Worm (Caenorhabditis elegans): ENCODE measurements around the gene nhr-235.

nhr-235 gene

ce11 chrII:12673311-12673710 lies 32.8 kb downstream of the nhr-235 start:
- TF ChIP-seq tbx-37 (GFP tag; conservative IDR thresholded peaks at IDR 0.05) (no peak), ceh-13 (GFP tag; optimal IDR thresholded peaks at IDR 0.05) (no peak)

ce11 chrII:12677710-12677974 lies 37.2 kb downstream of the nhr-235 start, which contains the start of gene Y38E10A.22:
Gene Y38E10A.22, minus strand, starts transcription at chrII:12677810.
- no peak for TF ChIP-seq ceh-36 (tag; optimal IDR thresholded peaks at IDR 0.05)
- TF ChIP-seq hmg-4 (GFP tag; optimal IDR thresholded peaks at IDR 0.05), result no peak
- no peak for TF ChIP-seq B0310.2 (tag; optimal IDR thresholded peaks at IDR 0.05)
- TF ChIP-seq ets-7 (tag; optimal IDR thresholded peaks at IDR 0.05), result no peak
- TF ChIP-seq ceh-13 (GFP tag; optimal IDR thresholded peaks at IDR 0.05), result no peak
- TF ChIP-seq F13C5.2 (tag; optimal IDR thresholded peaks at IDR 0.05), result no peak

ce11 chrII:12677975-12678866 lies 37.8 kb downstream of the nhr-235 start:
- TF ChIP-seq flt-1 (GFP tag; IDR thresholded peaks at IDR 0.05), result peak; percentile 66
- TF ChIP-seq tbx-11 (GFP tag; IDR thresholded peaks at IDR 0.05), result peak; percentile 72; the same call in 1 of the 2 replicates
- no peak for TF ChIP-seq hmbx-1 (tag; optimal IDR thresholded peaks at IDR 0.05)
- TF ChIP-seq ceh-36 (tag; optimal IDR thresholded peaks at IDR 0.05), result peak; percentile 75
- peak; percentile 17 for TF ChIP-seq ets-7 (tag; optimal IDR thresholded peaks at IDR 0.05)
- TF ChIP-seq pes-1 (GFP tag; IDR thresholded peaks at IDR 0.05), result peak; percentile 83
- TF ChIP-seq aly-1 (tag; optimal IDR thresholded peaks at IDR 0.05), result peak; percentile 63
- peak; percentile 71 for TF ChIP-seq scrt-1 (GFP tag; IDR thresholded peaks at IDR 0.05)
- TF ChIP-seq sea-1 (GFP tag; conservative IDR thresholded peaks at IDR 0.05), result 0 out of 2 replicates have a peak, but pooled peaks have one; percentile 22
- TF ChIP-seq ama-1 (optimal IDR thresholded peaks at IDR 0.05), result no peak
- peak; percentile 3; the same call in 1 of the 2 replicates for TF ChIP-seq tbx-37 (GFP tag; conservative IDR thresholded peaks at IDR 0.05)
- TF ChIP-seq hnd-1 (tag; optimal IDR thresholded peaks at IDR 0.05), result no peak
- peak; percentile 49 for TF ChIP-seq B0310.2 (tag; optimal IDR thresholded peaks at IDR 0.05)
- peak; percentile 66 for TF ChIP-seq ceh-13 (GFP tag; optimal IDR thresholded peaks at IDR 0.05)
- no peak for TF ChIP-seq tra-4 (tag; optimal IDR thresholded peaks at IDR 0.05)
- TF ChIP-seq F13C5.2 (tag; optimal IDR thresholded peaks at IDR 0.05), result no peak
- TF ChIP-seq hmg-4 (GFP tag; optimal IDR thresholded peaks at IDR 0.05), result peak; percentile 53

ce11 chrII:12678867-12679134 lies 38.3 kb downstream of the nhr-235 start, which contains the start of gene Y38E10A.24:
Gene Y38E10A.24, plus strand, starts transcription at chrII:12679035.
- TF ChIP-seq aly-1 (tag; optimal IDR thresholded peaks at IDR 0.05) (no peak), hmg-4 (GFP tag; optimal IDR thresholded peaks at IDR 0.05) (no peak), flt-1 (GFP tag; IDR thresholded peaks at IDR 0.05) (no peak), ets-7 (tag; optimal IDR thresholded peaks at IDR 0.05) (no peak), ceh-36 (tag; optimal IDR thresholded peaks at IDR 0.05) (no peak), hnd-1 (tag; optimal IDR thresholded peaks at IDR 0.05) (no peak)

- peak; percentile 6 for TF ChIP-seq F13C5.2 (tag; optimal IDR thresholded peaks at IDR 0.05)
- no peak for TF ChIP-seq ets-7 (tag; optimal IDR thresholded peaks at IDR 0.05)
Measured at ce11 chrII:12679635-12680034, 39.2 kb downstream of the nhr-235 start, which contains the start of the genes Y38E10A.33 and cox-10. Gene Y38E10A.33, minus strand, starts transcription at chrII:12679646. Gene cox-10, plus strand, starts transcription at chrII:12679954.

- TF ChIP-seq flt-1 (GFP tag; IDR thresholded peaks at IDR 0.05) (no peak), ets-7 (tag; optimal IDR thresholded peaks at IDR 0.05) (no peak), tra-4 (tag; optimal IDR thresholded peaks at IDR 0.05) (no peak), hnd-1 (tag; optimal IDR thresholded peaks at IDR 0.05) (no peak), scrt-1 (GFP tag; IDR thresholded peaks at IDR 0.05) (no peak), hmbx-1 (tag; optimal IDR thresholded peaks at IDR 0.05) (no peak), ama-1 (optimal IDR thresholded peaks at IDR 0.05) (no peak), pes-1 (GFP tag; IDR thresholded peaks at IDR 0.05) (no peak), B0310.2 (tag; optimal IDR thresholded peaks at IDR 0.05) (no peak), hmg-4 (GFP tag; optimal IDR thresholded peaks at IDR 0.05) (no peak), tbx-11 (GFP tag; IDR thresholded peaks at IDR 0.05) (no peak), sea-1 (GFP tag; conservative IDR thresholded peaks at IDR 0.05) (no peak), aly-1 (tag; optimal IDR thresholded peaks at IDR 0.05) (no peak), ceh-36 (tag; optimal IDR thresholded peaks at IDR 0.05) (no peak)
Measured at ce11 chrII:12689333-12689732, 48.9 kb downstream of the nhr-235 start.

ce11 chrII:12690905-12691304 lies 50.4 kb downstream of the nhr-235 start:
- TF ChIP-seq ceh-36 (tag; optimal IDR thresholded peaks at IDR 0.05) (no peak), ama-1 (optimal IDR thresholded peaks at IDR 0.05) (no peak), hmg-4 (GFP tag; optimal IDR thresholded peaks at IDR 0.05) (no peak), sea-1 (GFP tag; conservative IDR thresholded peaks at IDR 0.05) (no peak), aly-1 (tag; optimal IDR thresholded peaks at IDR 0.05) (no peak), ceh-13 (GFP tag; optimal IDR thresholded peaks at IDR 0.05) (no peak), flt-1 (GFP tag; IDR thresholded peaks at IDR 0.05) (no peak), hnd-1 (tag; optimal IDR thresholded peaks at IDR 0.05) (no peak), tbx-11 (GFP tag; IDR thresholded peaks at IDR 0.05) (no peak), tra-4 (tag; optimal IDR thresholded peaks at IDR 0.05) (no peak), pes-1 (GFP tag; IDR thresholded peaks at IDR 0.05) (no peak), hmbx-1 (tag; optimal IDR thresholded peaks at IDR 0.05) (no peak), ets-7 (tag; optimal IDR thresholded peaks at IDR 0.05) (no peak), B0310.2 (tag; optimal IDR thresholded peaks at IDR 0.05) (no peak), tbx-37 (GFP tag; conservative IDR thresholded peaks at IDR 0.05) (no peak), scrt-1 (GFP tag; IDR thresholded peaks at IDR 0.05) (no peak), F13C5.2 (tag; optimal IDR thresholded peaks at IDR 0.05) (no peak)

ce11 chrII:12691351-12691750 lies 50.9 kb downstream of the nhr-235 start:
- TF ChIP-seq tra-4 (tag; optimal IDR thresholded peaks at IDR 0.05), result no peak
- TF ChIP-seq tbx-11 (GFP tag; IDR thresholded peaks at IDR 0.05), result no peak
- no peak for TF ChIP-seq hnd-1 (tag; optimal IDR thresholded peaks at IDR 0.05)
- no peak for TF ChIP-seq ceh-36 (tag; optimal IDR thresholded peaks at IDR 0.05)
- TF ChIP-seq sea-1 (GFP tag; conservative IDR thresholded peaks at IDR 0.05), result no peak
- TF ChIP-seq hmbx-1 (tag; optimal IDR thresholded peaks at IDR 0.05), result no peak
- no peak for TF ChIP-seq ets-7 (tag; optimal IDR thresholded peaks at IDR 0.05)
- TF ChIP-seq pes-1 (GFP tag; IDR thresholded peaks at IDR 0.05), result no peak
- no peak for TF ChIP-seq flt-1 (GFP tag; IDR thresholded peaks at IDR 0.05)
- TF ChIP-seq B0310.2 (tag; optimal IDR thresholded peaks at IDR 0.05), result no peak
- no peak for TF ChIP-seq hmg-4 (GFP tag; optimal IDR thresholded peaks at IDR 0.05)
- no peak for TF ChIP-seq ceh-13 (GFP tag; optimal IDR thresholded peaks at IDR 0.05)
- TF ChIP-seq aly-1 (tag; optimal IDR thresholded peaks at IDR 0.05), result no peak
- TF ChIP-seq ama-1 (optimal IDR thresholded peaks at IDR 0.05), result no peak
- no peak for TF ChIP-seq scrt-1 (GFP tag; IDR thresholded peaks at IDR 0.05)
- TF ChIP-seq F13C5.2 (tag; optimal IDR thresholded peaks at IDR 0.05), result no peak
- no peak for TF ChIP-seq tbx-37 (GFP tag; conservative IDR thresholded peaks at IDR 0.05)

Measured in whole organism, early embryonic.